Worm (Caenorhabditis elegans): Measurements from ENCODE around the gene F08F1.4.

ce11 chrX:8416819-8417218 is 3.6 kb downstream of the F08F1.4 start, which contains the start of gene ced-8:
- no peak for TF ChIP-seq med-1 (GFP tag; optimal IDR thresholded peaks at IDR 0.05; ENCODE audit: insufficient read depth)
- TF ChIP-seq flt-1 (GFP tag; IDR thresholded peaks at IDR 0.05), result no peak
- no peak for TF ChIP-seq T22C8.4 (GFP tag; IDR thresholded peaks at IDR 0.05)
- no peak for TF ChIP-seq ztf-23 (GFP tag; IDR thresholded peaks at IDR 0.05)
- no peak for TF ChIP-seq cog-1 (tag; optimal IDR thresholded peaks at IDR 0.05)
- TF ChIP-seq ref-1 (GFP tag; conservative IDR thresholded peaks at IDR 0.05), result no peak
- TF ChIP-seq ztf-29 (GFP tag; IDR thresholded peaks at IDR 0.05), result no peak
- TF ChIP-seq klf-2 (GFP tag; conservative IDR thresholded peaks at IDR 0.05), result no peak
